Fruit fly (Drosophila melanogaster) whole organism, prepupa: ENCODE results near the gene CG15418.

ENCODE experiments used
- CG11902 ChIP-seq: fragments of 200-800 bp; sonication (Bioruptor generic); optimal IDR thresholded peaks from 3 replicates; lab custom pipeline; 2016; ENCODE audit warnings: missing biosample characterization, missing genetic modification characterization
- CG15336 ChIP-seq: fragments of 200-800 bp; sonication (Bioruptor generic); IDR thresholded peaks from 2 replicates; pipeline ENCODE4 v1.3.6; 2022; ENCODE audit warnings: missing biosample characterization, missing genetic modification characterization
- CG16779 ChIP-seq: fragments of 200-800 bp; sonication (Bioruptor generic); optimal IDR thresholded peaks from 3 replicates; lab custom pipeline; 2017; ENCODE audit warnings: missing biosample characterization, mild to moderate bottlenecking, missing genetic modification characterization
- CG3032 ChIP-seq: fragments of 200-800 bp; optimal IDR thresholded peaks from 2 replicates; lab custom pipeline; 2019; ENCODE audit warnings: missing biosample characterization, mild to moderate bottlenecking, missing genetic modification characterization, moderate library complexity
- CG31627 ChIP-seq: fragments of 200-800 bp; sonication (Bioruptor generic); optimal IDR thresholded peaks from 3 replicates; lab custom pipeline; 2016; ENCODE audit warnings: missing biosample characterization, missing genetic modification characterization
- CG32006 ChIP-seq: fragments of 200-800 bp; sonication (Bioruptor generic); optimal IDR thresholded peaks from 3 replicates; lab custom pipeline; 2017; ENCODE audit warnings: missing biosample characterization, mild to moderate bottlenecking, missing genetic modification characterization
- CG34406 ChIP-seq: fragments of 200-800 bp; sonication (Bioruptor generic); optimal IDR thresholded peaks from 3 replicates; lab custom pipeline; 2016; ENCODE audit warnings: missing biosample characterization, missing genetic modification characterization
- CG3919 ChIP-seq: fragments of 200-800 bp; sonication (Bioruptor generic); optimal IDR thresholded peaks from 3 replicates; lab custom pipeline; 2016; ENCODE audit warnings: missing biosample characterization, missing genetic modification characterization
- CG4318 ChIP-seq: fragments of 200-800 bp; sonication (Bioruptor generic); optimal IDR thresholded peaks from 3 replicates; lab custom pipeline; 2017; ENCODE audit warnings: missing biosample characterization, mild to moderate bottlenecking, missing genetic modification characterization
- CG6163 ChIP-seq: fragments of 200-800 bp; sonication (Bioruptor generic); IDR thresholded peaks from 3 replicates; pipeline ENCODE4 v1.3.6; 2022; ENCODE audit warnings: missing biosample characterization, missing genetic modification characterization
- CG6276 ChIP-seq: fragments of 200-800 bp; sonication (Bioruptor generic); optimal IDR thresholded peaks from 2 replicates; lab custom pipeline; 2017; ENCODE audit warnings: missing biosample characterization, mild to moderate bottlenecking, missing genetic modification characterization
- CG6792 ChIP-seq: fragments of 200-800 bp; sonication (Bioruptor generic); optimal IDR thresholded peaks from 3 replicates; lab custom pipeline; 2016; ENCODE audit warnings: missing biosample characterization, missing genetic modification characterization
- CG6808 ChIP-seq: fragments of 200-800 bp; sonication (Bioruptor generic); optimal IDR thresholded peaks from 3 replicates; lab custom pipeline; 2017; ENCODE audit warnings: missing biosample characterization, missing genetic modification characterization, mild to moderate bottlenecking, moderate library complexity, missing genetic modification reagents
- CG6854 ChIP-seq: fragments of 200-800 bp; sonication (Bioruptor generic); optimal IDR thresholded peaks from 2 replicates; lab custom pipeline; 2017; ENCODE audit warnings: missing biosample characterization, mild to moderate bottlenecking, missing genetic modification characterization
- CG7368 ChIP-seq: fragments of 200-800 bp; sonication (Bioruptor generic); optimal IDR thresholded peaks from 3 replicates; lab custom pipeline; 2016; ENCODE audit warnings: missing biosample characterization, missing genetic modification characterization
- CG8119 ChIP-seq: fragments of 200-800 bp; sonication (Bioruptor generic); IDR thresholded peaks from 3 replicates; pipeline ENCODE4 v1.3.6; 2022; ENCODE audit warnings: missing biosample characterization, missing genetic modification characterization
- CG8632 ChIP-seq: fragments of 200-800 bp; sonication (Bioruptor generic); optimal IDR thresholded peaks from 3 replicates; lab custom pipeline; 2016; ENCODE audit warnings: missing biosample characterization, missing genetic modification characterization
- Eip78C ChIP-seq: fragments of 200-800 bp; sonication (Bioruptor generic); peaks from one replicate; lab custom pipeline; 2016; ENCODE audit warnings: missing biosample characterization, missing genetic modification characterization
- Eip93F ChIP-seq: fragments of 200-800 bp; sonication (Bioruptor generic); optimal IDR thresholded peaks from 2 replicates; lab custom pipeline; 2016; ENCODE audit warnings: missing biosample characterization, mild to moderate bottlenecking, missing genetic modification characterization
- Ets21C ChIP-seq: fragments of 200-800 bp; sonication (Bioruptor generic); optimal IDR thresholded peaks from 3 replicates; lab custom pipeline; 2016; ENCODE audit warnings: missing biosample characterization, missing genetic modification characterization
- Ets96B ChIP-seq: fragments of 200-800 bp; optimal IDR thresholded peaks from 2 replicates; lab custom pipeline; 2019; ENCODE audit warnings: missing biosample characterization, mild to moderate bottlenecking, missing genetic modification characterization, moderate library complexity
- Gug ChIP-seq: fragments of 200-800 bp; sonication (Bioruptor generic); IDR thresholded peaks from 2 replicates; pipeline ENCODE4 v1.3.6; 2022; ENCODE audit warnings: missing biosample characterization, missing genetic modification characterization
- Hr39 ChIP-seq: fragments of 200-800 bp; sonication (Bioruptor generic); optimal IDR thresholded peaks from 2 replicates; lab custom pipeline; 2016; ENCODE audit warnings: missing biosample characterization, missing genetic modification characterization
- Hr4 ChIP-seq: fragments of 200-800 bp; sonication (Bioruptor generic); optimal IDR thresholded peaks from 3 replicates; lab custom pipeline; 2016; ENCODE audit warnings: missing biosample characterization, missing genetic modification characterization
- Lpt ChIP-seq: fragments of 200-800 bp; sonication (Bioruptor generic); optimal IDR thresholded peaks from 3 replicates; lab custom pipeline; 2016; ENCODE audit warnings: missing biosample characterization, missing genetic modification characterization
- OdsH ChIP-seq: fragments of 200-800 bp; sonication (Bioruptor generic); optimal IDR thresholded peaks from 3 replicates; lab custom pipeline; 2016; ENCODE audit warnings: missing biosample characterization, missing genetic modification characterization
- Smox ChIP-seq: fragments of 200-800 bp; sonication (Bioruptor generic); optimal IDR thresholded peaks from 3 replicates; lab custom pipeline; 2016; ENCODE audit warnings: missing biosample characterization, missing genetic modification characterization
- Sox102F ChIP-seq: fragments of 200-800 bp; sonication (Bioruptor generic); optimal IDR thresholded peaks from 2 replicates; lab custom pipeline; 2016; ENCODE audit warnings: missing biosample characterization, mild to moderate bottlenecking, missing genetic modification characterization
- Sox14 ChIP-seq: fragments of 200-800 bp; sonication (Bioruptor generic); optimal IDR thresholded peaks from 3 replicates; lab custom pipeline; 2016; ENCODE audit warnings: missing biosample characterization, missing genetic modification characterization
- Sox15 ChIP-seq: fragments of 200-800 bp; sonication (Bioruptor generic); optimal IDR thresholded peaks from 3 replicates; lab custom pipeline; 2016; ENCODE audit warnings: missing biosample characterization, missing genetic modification characterization
- achi ChIP-seq: fragments of 200-800 bp; sonication (Bioruptor generic); optimal IDR thresholded peaks from 3 replicates; lab custom pipeline; 2016; ENCODE audit warnings: missing biosample characterization, missing genetic modification characterization
- acj6 ChIP-seq: fragments of 200-800 bp; sonication (Bioruptor generic); optimal IDR thresholded peaks from 3 replicates; lab custom pipeline; 2016; ENCODE audit warnings: missing biosample characterization, missing genetic modification characterization
- cyc ChIP-seq: fragments of 200-800 bp; sonication (Bioruptor generic); optimal IDR thresholded peaks from 3 replicates; lab custom pipeline; 2016; ENCODE audit warnings: missing biosample characterization, missing genetic modification characterization
- dac ChIP-seq: fragments of 200-800 bp; sonication (Bioruptor generic); optimal IDR thresholded peaks from 2 replicates; lab custom pipeline; 2017; ENCODE audit warnings: missing biosample characterization, mild to moderate bottlenecking, missing genetic modification characterization
- dsx ChIP-seq: fragments of 200-800 bp; optimal IDR thresholded peaks from 3 replicates; lab custom pipeline; 2019; ENCODE audit warnings: missing biosample characterization, mild to moderate bottlenecking, missing genetic modification characterization, moderate library complexity; ENCODE audit not compliant: poor library complexity, severe bottlenecking
- eg ChIP-seq: fragments of 200-800 bp; sonication (Bioruptor generic); IDR thresholded peaks from 3 replicates; pipeline ENCODE4 v1.3.6; 2022; ENCODE audit warnings: missing biosample characterization, missing genetic modification characterization
- esn ChIP-seq: fragments of 200-800 bp; sonication (Bioruptor generic); optimal IDR thresholded peaks from 2 replicates; lab custom pipeline; 2016; ENCODE audit warnings: missing biosample characterization, mild to moderate bottlenecking, missing genetic modification characterization, moderate library complexity
- fd59A ChIP-seq: fragments of 200-800 bp; sonication (Bioruptor generic); optimal IDR thresholded peaks from 2 replicates; lab custom pipeline; 2017; ENCODE audit warnings: missing biosample characterization, mild to moderate bottlenecking, missing genetic modification characterization, missing genetic modification reagents
- fd85E ChIP-seq: fragments of 200-800 bp; sonication (Bioruptor generic); optimal IDR thresholded peaks from 3 replicates; lab custom pipeline; 2016; ENCODE audit warnings: missing biosample characterization, missing genetic modification characterization
- lz ChIP-seq: fragments of 200-800 bp; sonication (Bioruptor generic); optimal IDR thresholded peaks from 3 replicates; lab custom pipeline; 2016; ENCODE audit warnings: missing biosample characterization, missing genetic modification characterization
- net ChIP-seq: fragments of 200-800 bp; sonication (Bioruptor generic); optimal IDR thresholded peaks from 3 replicates; lab custom pipeline; 2016; ENCODE audit warnings: missing biosample characterization, missing genetic modification characterization
- salr ChIP-seq, 2 experiments: fragments of 200-800 bp; sonication (Bioruptor generic); optimal IDR thresholded peaks; 3 replicates each; lab custom pipeline; 2016 to 2018; ENCODE audit warnings: missing biosample characterization in 2 of 2, missing genetic modification characterization in 2 of 2, mild to moderate bottlenecking in 1 of 2
- spab ChIP-seq: fragments of 200-800 bp; sonication (Bioruptor generic); optimal IDR thresholded peaks from 2 replicates; lab custom pipeline; 2017; ENCODE audit warnings: missing biosample characterization, mild to moderate bottlenecking, missing genetic modification characterization, missing genetic modification reagents
- ss ChIP-seq, 2 experiments: fragments of 200-800 bp; sonication (Bioruptor generic); optimal IDR thresholded peaks; 2 replicates in 1 of 2; 3 replicates in 1 of 2; lab custom pipeline; 2017 to 2018; ENCODE audit warnings: mild to moderate bottlenecking in 2 of 2, missing biosample characterization in 2 of 2, missing genetic modification characterization in 2 of 2, moderate library complexity in 1 of 2
- svp ChIP-seq: fragments of 200-800 bp; sonication (Bioruptor generic); peaks from one replicate; lab custom pipeline; 2016; ENCODE audit warnings: missing biosample characterization, missing genetic modification characterization
- topi ChIP-seq: fragments of 200-800 bp; sonication (Bioruptor generic); optimal IDR thresholded peaks from 3 replicates; lab custom pipeline; 2016; ENCODE audit warnings: missing biosample characterization, missing genetic modification characterization

Gene CG15418

DNA sequence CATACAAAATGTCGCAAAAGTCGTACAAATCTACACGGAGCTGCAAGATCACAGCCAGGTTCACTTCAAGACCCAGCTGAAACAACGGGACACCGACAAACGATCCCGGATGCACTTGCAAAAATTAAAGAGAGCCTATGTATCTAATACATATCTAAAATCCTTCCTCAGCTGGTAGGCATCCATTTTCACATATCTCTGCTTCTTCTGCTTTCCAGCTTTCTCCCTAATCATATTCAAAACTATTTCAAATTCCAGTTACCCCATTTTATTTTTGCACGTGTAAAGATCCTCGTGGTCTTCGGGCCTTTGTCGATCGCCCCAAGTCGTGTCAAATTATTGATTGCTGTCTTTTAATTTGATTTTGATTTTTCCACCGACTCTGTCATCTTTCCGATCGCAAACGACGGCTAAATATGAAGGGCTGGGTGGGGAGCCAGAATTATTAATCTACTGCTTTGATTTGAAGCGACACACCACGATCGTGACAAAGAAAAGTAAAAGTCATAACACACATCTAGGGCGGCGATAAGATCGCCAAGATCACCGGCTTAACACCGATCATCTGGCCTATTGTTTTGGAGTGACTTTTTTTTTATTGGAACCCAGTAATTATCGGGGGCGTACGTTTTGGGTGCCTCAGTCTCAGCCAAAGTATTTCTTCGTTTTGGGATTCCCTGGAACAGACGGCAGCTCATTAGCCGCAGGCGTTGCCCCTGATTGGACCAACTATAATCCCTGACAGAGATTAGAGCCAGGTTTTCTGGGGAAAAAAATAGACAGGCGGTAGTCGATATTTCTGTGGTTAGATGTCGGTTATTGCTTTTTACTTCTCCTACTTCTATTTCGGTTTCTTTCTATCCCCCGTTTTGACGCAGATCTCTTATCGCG, 37.9 kb downstream of the CG15418 start (continued):
- TF ChIP-seq CG11902 (GFP tag; lab: Kevin White, UChicago) (peak; percentile 16), svp (GFP tag; lab: Kevin White, UChicago) (peak; percentile 79), Hr4 (GFP tag; lab: Kevin White, UChicago) (no peak), spab (GFP tag; lab: Kevin White, UChicago) (peak; percentile 35), OdsH (GFP tag; lab: Kevin White, UChicago) (peak; percentile 28), dsx (peak; percentile 24), CG6854 (GFP tag; lab: Kevin White, UChicago) (no peak), CG3919 (GFP tag; lab: Kevin White, UChicago) (peak; percentile 47), Sox14 (GFP tag; lab: Kevin White, UChicago) (peak; percentile 2), acj6 (peak; percentile 44), Lpt (GFP tag; lab: Kevin White, UChicago) (no peak), CG6276 (GFP tag; lab: Kevin White, UChicago) (no peak), CG7368 (GFP tag; lab: Kevin White, UChicago) (peak; percentile 0), CG8119 (0 out of 3 replicates have a peak, but pooled peaks have one; percentile 28), eg (GFP tag; lab: Robert Waterston, UW) (no peak; the same call in 2 of the 3 replicates)
- TF ChIP-seq, all 60 proteins: peak for 33

DNA sequence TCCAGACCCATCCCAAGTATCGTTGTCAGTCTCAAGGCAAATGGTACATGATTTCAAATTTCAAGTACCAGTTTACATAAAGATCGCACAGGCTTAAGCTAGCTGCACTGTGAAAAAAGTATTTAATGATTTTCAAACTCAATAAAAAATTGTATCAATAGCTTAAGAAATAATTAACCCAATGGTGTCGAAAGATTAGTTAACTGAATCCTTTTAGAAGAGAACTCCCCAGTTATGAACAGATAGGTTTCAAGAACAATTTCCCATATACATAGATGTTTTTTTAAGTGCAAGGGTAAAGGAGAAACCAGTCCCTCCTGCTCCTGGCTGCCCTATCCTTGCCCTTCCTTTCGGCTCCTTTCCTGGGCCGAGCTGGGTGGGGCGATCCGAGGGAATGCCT, 38.8 kb downstream of the CG15418 start:
- TF ChIP-seq CG6276 (GFP tag; lab: Kevin White, UChicago), result no peak
- TF ChIP-seq Hr39, result peak; percentile 17
- no peak for TF ChIP-seq Gug (GFP tag; lab: Robert Waterston, UW)
- peak; percentile 56 for TF ChIP-seq CG6792 (GFP tag; lab: Kevin White, UChicago)
- TF ChIP-seq eg (GFP tag; lab: Robert Waterston, UW), result no peak
- no peak for TF ChIP-seq Hr4 (GFP tag; lab: Kevin White, UChicago)
- TF ChIP-seq Ets96B (tag; lab: Kevin White, UChicago), result peak; percentile 84
- TF ChIP-seq lz (GFP tag; lab: Kevin White, UChicago), result peak; percentile 33
- TF ChIP-seq cyc (GFP tag; lab: Kevin White, UChicago), result no peak
- peak; percentile 30 for TF ChIP-seq esn (GFP tag; lab: Kevin White, UChicago)
- TF ChIP-seq spab (GFP tag; lab: Kevin White, UChicago), result peak; percentile 61
- no peak for TF ChIP-seq CG15336
- peak; percentile 81 for TF ChIP-seq dsx
- peak; percentile 65 for TF ChIP-seq fd59A (GFP tag; lab: Kevin White, UChicago)
- TF ChIP-seq Sox102F (GFP tag; lab: Kevin White, UChicago), result no peak
- no peak for TF ChIP-seq CG6854 (GFP tag; lab: Kevin White, UChicago)
- TF ChIP-seq CG16779, result no peak
- TF ChIP-seq Eip93F, result no peak
- TF ChIP-seq CG8119, result no peak
- peak; percentile 23 for TF ChIP-seq CG7368 (GFP tag; lab: Kevin White, UChicago)
- TF ChIP-seq CG3032 (tag; lab: Kevin White, UChicago), result peak; percentile 70
- TF ChIP-seq CG6808 (GFP tag; lab: Kevin White, UChicago), result peak; percentile 61
- TF ChIP-seq CG8632 (GFP tag; lab: Kevin White, UChicago), result peak; percentile 38
- no peak for TF ChIP-seq Ets21C (GFP tag; lab: Kevin White, UChicago)
- peak; percentile 37 for TF ChIP-seq topi (GFP tag; lab: Kevin White, UChicago)
- TF ChIP-seq CG31627 (GFP tag; lab: Kevin White, UChicago), result peak; percentile 2
- TF ChIP-seq CG34406 (GFP tag; lab: Kevin White, UChicago), result peak; percentile 36
- TF ChIP-seq fd85E (GFP tag; lab: Kevin White, UChicago), result no peak
- TF ChIP-seq CG11902 (GFP tag; lab: Kevin White, UChicago), result no peak
- TF ChIP-seq achi, result peak; percentile 62
- TF ChIP-seq Smox (GFP tag; lab: Kevin White, UChicago), result no peak
- no peak for TF ChIP-seq dac (GFP tag; lab: Kevin White, UChicago)
- peak; percentile 0 to 74 for TF ChIP-seq salr (GFP tag; optimal IDR thresholded peaks at IDR 0.05; lab: Kevin White, UChicago)
- TF ChIP-seq ss (GFP tag; optimal IDR thresholded peaks at IDR 0.05; lab: Kevin White, UChicago), result peak; percentile 63 to 75
- peak; percentile 92 for TF ChIP-seq Eip78C
- TF ChIP-seq CG3919 (GFP tag; lab: Kevin White, UChicago), result peak; percentile 77
- TF ChIP-seq Sox15 (GFP tag; lab: Kevin White, UChicago), result peak; percentile 18
- TF ChIP-seq CG32006 (GFP tag; lab: Kevin White, UChicago), result no peak
- no peak for TF ChIP-seq CG4318
- TF ChIP-seq Lpt (GFP tag; lab: Kevin White, UChicago), result no peak
- TF ChIP-seq net (GFP tag; lab: Kevin White, UChicago), result peak; percentile 28
- peak; percentile 70; the same call in 2 of the 3 replicates for TF ChIP-seq CG6163 (GFP tag; lab: Robert Waterston, UW)
